Fruit fly (Drosophila melanogaster) whole organism: Measurements from ENCODE around the gene P5cr-2.

Source experiments
- CG8478 ChIP-seq: fragments of >200 bp; optimal IDR thresholded peaks from 2 replicates; lab custom pipeline; 2018; ENCODE audit warnings: inconsistent platforms
- Dll ChIP-seq: fragments of >200 bp; optimal IDR thresholded peaks from 2 replicates; lab custom pipeline; 2017
- EcR ChIP-seq, 2 experiments: fragments of >200 bp; optimal IDR thresholded peaks; 2 replicates each; lab custom pipeline; 2017; ENCODE audit warnings: missing biosample characterization in 2 of 2, missing genetic modification characterization in 2 of 2, missing genetic modification reagents in 2 of 2
- pan ChIP-seq: fragments of >200 bp; optimal IDR thresholded peaks from 2 replicates; lab custom pipeline; 2017
- psq ChIP-seq: fragments of >200 bp; optimal IDR thresholded peaks from 2 replicates; lab custom pipeline; 2017
- usp ChIP-seq: fragments of >200 bp; optimal IDR thresholded peaks from 2 replicates; lab custom pipeline; 2017; ENCODE audit warnings: missing biosample characterization, missing genetic modification characterization, mixed read lengths

DNA sequence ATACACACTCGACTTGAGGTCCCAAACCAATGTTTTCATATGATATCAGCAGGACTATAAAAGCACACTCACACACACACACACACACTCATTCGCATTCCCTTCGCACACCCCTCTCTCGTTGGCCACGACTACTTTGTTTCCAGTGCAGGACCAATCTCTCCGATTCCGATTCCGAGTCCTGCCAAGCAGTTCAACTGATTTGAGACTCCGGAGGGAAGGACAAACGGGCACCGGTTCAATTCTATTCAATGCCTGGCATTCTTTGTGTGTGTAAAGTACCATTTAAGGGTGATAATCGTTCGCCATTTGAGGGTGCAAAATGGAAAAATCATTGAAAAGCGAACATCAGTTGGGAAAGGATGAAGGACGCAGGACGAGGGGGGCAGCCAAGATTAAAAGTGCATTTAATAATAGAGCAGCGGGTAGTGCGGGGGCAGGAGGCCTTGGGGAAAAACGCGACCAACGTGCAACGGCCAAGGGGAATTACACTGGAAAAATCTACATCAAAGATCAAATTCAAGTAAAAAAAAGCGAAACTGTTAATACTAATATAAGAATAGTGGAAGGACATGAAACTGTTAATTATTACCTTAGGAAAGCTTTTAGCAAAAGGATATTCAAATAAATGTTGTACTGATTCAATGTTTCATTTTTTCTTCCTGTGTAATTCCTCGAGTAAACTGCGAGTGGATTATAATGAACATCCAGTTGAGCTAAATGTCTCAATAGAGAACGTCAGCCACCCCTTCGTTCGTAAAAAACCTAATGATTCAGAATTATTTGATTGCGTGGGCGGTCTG is 49.2 kb downstream of the P5cr-2 start:
- TF ChIP-seq CG8478 (no peak), psq (lab: Kevin White, UChicago) (no peak), usp (GFP tag; lab: Kevin White, UChicago) (no peak), EcR (GFP tag; optimal IDR thresholded peaks at IDR 0.05; lab: Kevin White, UChicago) (no peak), pan (lab: Kevin White, UChicago) (no peak), Dll (lab: Kevin White, UChicago) (no peak)
